Worm (Caenorhabditis elegans) whole organism, young adult: Measurements from ENCODE around the gene hsp-17.

Experiments used
- B0035.1 ChIP-seq: sonication (generic microtip); optimal IDR thresholded peaks from 2 replicates; lab custom pipeline; 2016; ENCODE audit warnings: missing genetic modification characterization, mild to moderate bottlenecking, missing compliant biosample characterization, missing genotype, missing genetic modification reagents
- D2030.7 ChIP-seq: fragments of 200-800 bp; sonication (Bioruptor generic); IDR thresholded peaks from 2 replicates; pipeline ENCODE4 v1.3.6; 2022; ENCODE audit warnings: missing genetic modification reagents, missing genetic modification characterization, missing compliant biosample characterization
- F10E7.11 ChIP-seq: sonication (generic microtip); optimal IDR thresholded peaks from 2 replicates; lab custom pipeline; 2017; ENCODE audit warnings: mild to moderate bottlenecking, missing genetic modification characterization, moderate library complexity, missing compliant biosample characterization
- F33H1.4 ChIP-seq: fragments of 200-800 bp; sonication (Bioruptor generic); IDR thresholded peaks from 2 replicates; pipeline ENCODE4 v1.3.6; 2022; ENCODE audit warnings: missing genetic modification reagents, missing genetic modification characterization, missing compliant biosample characterization
- F37B4.10 ChIP-seq: fragments of 200-800 bp; sonication (Bioruptor generic); IDR thresholded peaks from 2 replicates; pipeline ENCODE4 v1.3.6; 2022; ENCODE audit warnings: missing genetic modification characterization, missing compliant biosample characterization
- F57C9.4 ChIP-seq: sonication (generic microtip); optimal IDR thresholded peaks from 2 replicates; lab custom pipeline; 2017; ENCODE audit warnings: mild to moderate bottlenecking, missing genetic modification characterization, missing compliant biosample characterization
- T07F8.4 ChIP-seq: sonication (generic microtip); optimal IDR thresholded peaks from 2 replicates; lab custom pipeline; 2016; ENCODE audit warnings: mild to moderate bottlenecking, missing genetic modification characterization, moderate library complexity, missing compliant biosample characterization
- T26A5.8 ChIP-seq: sonication (generic microtip); optimal IDR thresholded peaks from 2 replicates; lab custom pipeline; 2016; ENCODE audit warnings: missing genetic modification characterization, missing compliant biosample characterization
- Y56A3A.18 ChIP-seq: fragments of 200-800 bp; sonication (Bioruptor generic); IDR thresholded peaks from 2 replicates; pipeline ENCODE4 v1.3.6; 2022; ENCODE audit warnings: missing genetic modification reagents, missing genetic modification characterization, missing compliant biosample characterization
- Y79H2A.3 ChIP-seq: fragments of 200-800 bp; sonication (Bioruptor generic); conservative IDR thresholded peaks from 2 replicates; pipeline ENCODE4 v1.3.6; 2022; ENCODE audit warnings: missing genetic modification reagents, missing genetic modification characterization, missing compliant biosample characterization
- akir-1 ChIP-seq: fragments of 200-800 bp; sonication (Bioruptor generic); optimal IDR thresholded peaks from 2 replicates; lab custom pipeline; 2018; ENCODE audit warnings: mild to moderate bottlenecking, missing genetic modification characterization, moderate library complexity, missing compliant biosample characterization
- athp-1 ChIP-seq: sonication (generic microtip); optimal IDR thresholded peaks from 2 replicates; lab custom pipeline; 2017; ENCODE audit warnings: mild to moderate bottlenecking, missing genetic modification characterization, missing compliant biosample characterization
- attf-5 ChIP-seq: fragments of 200-800 bp; sonication (Bioruptor generic); optimal IDR thresholded peaks from 2 replicates; lab custom pipeline; 2018; ENCODE audit warnings: mild to moderate bottlenecking, missing genetic modification characterization, missing compliant biosample characterization
- bed-2 ChIP-seq: fragments of 200-800 bp; sonication (Bioruptor generic); IDR thresholded peaks from 2 replicates; pipeline ENCODE4 v1.3.6; 2022; ENCODE audit warnings: missing genetic modification reagents, missing genetic modification characterization, missing compliant biosample characterization
- cebp-2 ChIP-seq: fragments of 200-800 bp; sonication (Bioruptor generic); IDR thresholded peaks from 2 replicates; pipeline ENCODE4 v1.3.6; 2022; ENCODE audit warnings: missing genetic modification characterization, missing compliant biosample characterization
- ceh-91 ChIP-seq: fragments of 200-800 bp; sonication (Bioruptor generic); IDR thresholded peaks from 2 replicates; pipeline ENCODE4 v1.3.6; 2022; ENCODE audit warnings: missing genetic modification reagents, missing genetic modification characterization, missing compliant biosample characterization
- efl-1 ChIP-seq: fragments of 150-350 bp; optimal IDR thresholded peaks from 2 replicates; lab custom pipeline; 2014; ENCODE audit warnings: missing biosample characterization, missing genetic modification reagents, missing genetic modification characterization
- egl-18 ChIP-seq: fragments of 200-800 bp; sonication (Bioruptor generic); IDR thresholded peaks from 2 replicates; pipeline ENCODE4 v1.3.6; 2022; ENCODE audit warnings: missing genetic modification reagents, missing genetic modification characterization, missing compliant biosample characterization
- egl-44 ChIP-seq: fragments of 200-800 bp; sonication (Bioruptor generic); IDR thresholded peaks from 2 replicates; pipeline ENCODE4 v1.3.6; 2022; ENCODE audit warnings: missing genetic modification reagents, missing genetic modification characterization, missing compliant biosample characterization
- egrh-3 ChIP-seq: fragments of 200-800 bp; sonication (Bioruptor generic); IDR thresholded peaks from 2 replicates; pipeline ENCODE4 v1.3.6; 2022; ENCODE audit warnings: missing genetic modification reagents, missing genetic modification characterization, missing compliant biosample characterization
- ekl-4 ChIP-seq: fragments of 200-800 bp; sonication (Bioruptor generic); IDR thresholded peaks from 2 replicates; pipeline ENCODE4 v1.3.6; 2022; ENCODE audit warnings: missing genetic modification reagents, missing genetic modification characterization, missing compliant biosample characterization
- ets-4 ChIP-seq: fragments of 200-800 bp; sonication (Bioruptor generic); optimal IDR thresholded peaks from 2 replicates; lab custom pipeline; 2018; ENCODE audit warnings: mild to moderate bottlenecking, missing genetic modification characterization, missing compliant biosample characterization
- gei-17 ChIP-seq: fragments of 200-800 bp; sonication (Bioruptor generic); optimal IDR thresholded peaks from 2 replicates; lab custom pipeline; 2018; ENCODE audit warnings: mild to moderate bottlenecking, missing genetic modification characterization, missing compliant biosample characterization
- him-1 ChIP-seq: sonication (generic microtip); optimal IDR thresholded peaks from 2 replicates; lab custom pipeline; 2016; ENCODE audit warnings: missing genotype, missing genetic modification reagents, missing genetic modification characterization, missing compliant biosample characterization
- hlh-26 ChIP-seq: fragments of 200-800 bp; sonication (Bioruptor generic); conservative IDR thresholded peaks from 2 replicates; pipeline ENCODE4 v1.3.6; 2022; ENCODE audit warnings: missing genetic modification reagents, missing genetic modification characterization, missing compliant biosample characterization
- lin-26 ChIP-seq: fragments of 200-800 bp; sonication (Bioruptor generic); IDR thresholded peaks from 2 replicates; pipeline ENCODE4 v1.3.6; 2022; ENCODE audit warnings: missing genetic modification reagents, missing genetic modification characterization, missing compliant biosample characterization
- lin-54 ChIP-seq: fragments of 200-800 bp; sonication (Bioruptor generic); optimal IDR thresholded peaks from 2 replicates; lab custom pipeline; 2018; ENCODE audit warnings: mild to moderate bottlenecking, missing genetic modification characterization, missing compliant biosample characterization
- lir-1 ChIP-seq: fragments of 200-800 bp; sonication (Bioruptor generic); conservative IDR thresholded peaks from 2 replicates; pipeline ENCODE4 v1.3.6; 2022; ENCODE audit warnings: missing genetic modification reagents, missing genetic modification characterization, missing compliant biosample characterization
- lsl-1 ChIP-seq: fragments of 200-800 bp; sonication (Bioruptor generic); optimal IDR thresholded peaks from 2 replicates; lab custom pipeline; 2018; ENCODE audit warnings: mild to moderate bottlenecking, missing genetic modification characterization, moderate library complexity, missing compliant biosample characterization
- madf-10 ChIP-seq: sonication (generic microtip); optimal IDR thresholded peaks from 2 replicates; lab custom pipeline; 2016; ENCODE audit warnings: mild to moderate bottlenecking, missing genetic modification characterization, missing compliant biosample characterization
- madf-3 ChIP-seq: fragments of 200-800 bp; sonication (Bioruptor generic); IDR thresholded peaks from 2 replicates; pipeline ENCODE4 v1.3.6; 2022; ENCODE audit warnings: missing genetic modification reagents, missing genetic modification characterization, missing compliant biosample characterization
- madf-8 ChIP-seq: fragments of 200-800 bp; sonication (Bioruptor generic); conservative IDR thresholded peaks from 2 replicates; pipeline ENCODE4 v1.3.6; 2022; ENCODE audit warnings: missing genetic modification reagents, missing genetic modification characterization, missing compliant biosample characterization
- mel-28 ChIP-seq: sonication (generic microtip); optimal IDR thresholded peaks from 2 replicates; lab custom pipeline; 2016; ENCODE audit warnings: borderline replicate concordance, mild to moderate bottlenecking, missing genetic modification characterization, missing compliant biosample characterization
- nfya-2 ChIP-seq: fragments of 200-800 bp; sonication (Bioruptor generic); IDR thresholded peaks from 2 replicates; pipeline ENCODE4 v1.3.6; 2022; ENCODE audit warnings: missing genetic modification reagents, missing genetic modification characterization, missing compliant biosample characterization
- nhr-120 ChIP-seq: fragments of 200-800 bp; sonication (Bioruptor generic); IDR thresholded peaks from 2 replicates; pipeline ENCODE4 v1.3.6; 2022; ENCODE audit warnings: missing genetic modification characterization, missing compliant biosample characterization
- nhr-179 ChIP-seq: sonication (generic microtip); optimal IDR thresholded peaks from 2 replicates; lab custom pipeline; 2016; ENCODE audit warnings: mild to moderate bottlenecking, missing genetic modification characterization, missing compliant biosample characterization
- pbrm-1 ChIP-seq: fragments of 200-800 bp; sonication (Bioruptor generic); IDR thresholded peaks from 2 replicates; pipeline ENCODE4 v1.3.6; 2022; ENCODE audit warnings: missing genetic modification reagents, missing genetic modification characterization, missing compliant biosample characterization
- pha-4 ChIP-seq: fragments of 150-350 bp; sonication (generic microtip); optimal IDR thresholded peaks from 2 replicates; lab custom pipeline; 2014; ENCODE audit warnings: missing biosample characterization, missing genetic modification reagents, missing genetic modification characterization
- rcor-1 ChIP-seq: fragments of 200-800 bp; sonication (Bioruptor generic); IDR thresholded peaks from 2 replicates; pipeline ENCODE4 v1.3.6; 2022; ENCODE audit warnings: missing genetic modification reagents, missing genetic modification characterization, missing compliant biosample characterization
- sdz-38 ChIP-seq: sonication (generic microtip); optimal IDR thresholded peaks from 2 replicates; lab custom pipeline; 2016; ENCODE audit warnings: missing genotype, missing genetic modification characterization, missing compliant biosample characterization
- somi-1 ChIP-seq: fragments of 200-800 bp; sonication (Bioruptor generic); optimal IDR thresholded peaks from 2 replicates; lab custom pipeline; 2018; ENCODE audit warnings: mild to moderate bottlenecking, missing genetic modification characterization, missing compliant biosample characterization
- unc-130 ChIP-seq: sonication (generic microtip); optimal IDR thresholded peaks from 2 replicates; lab custom pipeline; 2016; ENCODE audit warnings: missing genetic modification reagents, missing genetic modification characterization, missing compliant biosample characterization
- unc-62 ChIP-seq: fragments of 150-350 bp; optimal IDR thresholded peaks from 2 replicates; lab custom pipeline; 2014; ENCODE audit warnings: missing biosample characterization, missing genetic modification reagents, missing genetic modification characterization
- xnd-1 ChIP-seq: sonication (generic microtip); optimal IDR thresholded peaks from 2 replicates; lab custom pipeline; 2016; ENCODE audit warnings: missing genotype, missing genetic modification reagents, missing genetic modification characterization, missing compliant biosample characterization
- zfh-2 ChIP-seq: fragments of 200-800 bp; sonication (Bioruptor generic); conservative IDR thresholded peaks from 2 replicates; pipeline ENCODE4 v1.3.6; 2022; ENCODE audit warnings: missing genetic modification reagents, missing genetic modification characterization, missing compliant biosample characterization
- ztf-26 ChIP-seq: sonication (generic microtip); optimal IDR thresholded peaks from 2 replicates; lab custom pipeline; 2017; ENCODE audit warnings: missing genetic modification characterization, missing compliant biosample characterization
- ztf-28 ChIP-seq: fragments of 200-800 bp; sonication (Bioruptor generic); IDR thresholded peaks from 2 replicates; pipeline ENCODE4 v1.3.6; 2022; ENCODE audit warnings: missing genetic modification reagents, missing genetic modification characterization, missing compliant biosample characterization
- ztf-3 ChIP-seq: fragments of 200-800 bp; sonication (Bioruptor generic); optimal IDR thresholded peaks from 2 replicates; lab custom pipeline; 2018; ENCODE audit warnings: mild to moderate bottlenecking, missing genetic modification characterization, missing compliant biosample characterization
- ztf-6 ChIP-seq: fragments of 200-800 bp; sonication (Bioruptor generic); IDR thresholded peaks from 2 replicates; pipeline ENCODE4 v1.3.6; 2022; ENCODE audit warnings: missing genetic modification reagents, missing genetic modification characterization, missing compliant biosample characterization

hsp-17 gene

DNA sequence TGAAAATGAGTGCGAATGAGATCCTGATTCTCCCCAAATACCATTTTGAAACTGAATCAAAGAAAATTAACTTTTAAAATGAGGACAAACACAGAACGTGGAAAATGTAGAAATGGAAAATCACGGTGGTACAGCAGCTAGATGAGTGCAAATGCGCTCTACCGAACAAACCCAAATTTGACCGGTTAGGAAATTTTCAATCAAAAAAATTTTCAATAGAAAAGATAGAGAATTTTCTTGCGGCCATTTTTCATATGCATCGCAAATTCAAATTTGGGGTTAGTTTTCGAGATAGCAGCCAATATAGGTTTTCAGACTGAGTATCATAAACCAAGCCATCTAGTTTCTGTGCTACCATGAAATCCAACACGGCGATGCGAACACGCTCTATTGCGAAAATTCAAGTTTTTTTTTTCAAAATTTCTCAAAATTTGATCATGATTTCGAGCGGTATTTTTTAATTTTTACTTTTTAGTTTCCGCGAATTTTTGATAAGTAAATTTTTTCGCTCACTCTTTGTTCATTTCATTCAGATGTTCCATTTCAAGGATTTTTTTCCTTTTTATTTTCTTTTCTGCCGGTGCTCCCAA lies 27.8 kb upstream of the hsp-17 start, which contains the start of gene vha-18:
Gene vha-18 (minus strand): TSS at position 51 of the 590 bp plus-strand sequence.
- TF ChIP-seq egl-44 (GFP tag; lab: Robert Waterston, UW) (no peak), T07F8.4 (no peak), hlh-26 (GFP tag; lab: Robert Waterston, UW) (no peak), F33H1.4 (peak; percentile 86), ztf-3 (GFP tag; lab: Kevin White, UChicago) (no peak), attf-5 (GFP tag; lab: Kevin White, UChicago) (no peak), F37B4.10 (GFP tag; lab: Robert Waterston, UW) (no peak), Y79H2A.3 (peak; percentile 76; the same call in 1 of the 2 replicates), efl-1 (GFP tag; lab: Kevin White, UChicago) (peak; percentile 90), ztf-26 (tag; lab: Kevin White, UChicago) (no peak), rcor-1 (GFP tag; lab: Robert Waterston, UW) (peak; percentile 91), ceh-91 (GFP tag; lab: Robert Waterston, UW) (peak; percentile 99), gei-17 (no peak), unc-62 (GFP tag; lab: Kevin White, UChicago) (no peak), cebp-2 (GFP tag; lab: Robert Waterston, UW) (no peak), nhr-120 (no peak), ets-4 (no peak), egl-18 (no peak), B0035.1 (tag; lab: Kevin White, UChicago) (no peak), pbrm-1 (GFP tag; lab: Robert Waterston, UW) (peak; percentile 74; the same call in 1 of the 2 replicates), lir-1 (GFP tag; lab: Robert Waterston, UW) (peak; percentile 58; the same call in 1 of the 2 replicates), pha-4 (no peak), lsl-1 (peak; percentile 93), nfya-2 (GFP tag; lab: Robert Waterston, UW) (no peak), zfh-2 (no peak), nhr-179 (tag; lab: Kevin White, UChicago) (no peak), T26A5.8 (tag; lab: Kevin White, UChicago) (no peak), mel-28 (tag; lab: Kevin White, UChicago) (no peak), ztf-28 (GFP tag; lab: Robert Waterston, UW) (peak; percentile 85; the same call in 1 of the 2 replicates), egrh-3 (GFP tag; lab: Robert Waterston, UW) (0 out of 2 replicates have a peak, but pooled peaks have one; percentile 9), madf-8 (GFP tag; lab: Robert Waterston, UW) (peak; percentile 94), ekl-4 (GFP tag; lab: Robert Waterston, UW) (peak; percentile 84), somi-1 (GFP tag; lab: Kevin White, UChicago) (no peak), xnd-1 (tag; lab: Kevin White, UChicago) (peak; percentile 87), madf-3 (GFP tag; lab: Robert Waterston, UW) (peak; percentile 89), ztf-6 (GFP tag; lab: Robert Waterston, UW) (no peak), akir-1 (no peak), lin-26 (GFP tag; lab: Robert Waterston, UW) (no peak), unc-130 (GFP tag; lab: Kevin White, UChicago) (peak; percentile 91), D2030.7 (peak; percentile 97), F10E7.11 (tag; lab: Kevin White, UChicago) (no peak), him-1 (peak; percentile 58), sdz-38 (tag; lab: Kevin White, UChicago) (no peak), Y56A3A.18 (no peak), madf-10 (no peak), athp-1 (tag; lab: Kevin White, UChicago) (peak; percentile 3), bed-2 (GFP tag; lab: Robert Waterston, UW) (0 out of 2 replicates have a peak, but pooled peaks have one; percentile 45), lin-54 (peak; percentile 90), F57C9.4 (tag; lab: Kevin White, UChicago) (no peak)
